Fruit fly (Drosophila melanogaster) whole organism, prepupa: Measurements from ENCODE around the gene CG5888.

ENCODE experiments used
- Blimp-1 ChIP-seq: fragments of 200-800 bp; sonication (Bioruptor generic); optimal IDR thresholded peaks from 3 replicates; lab custom pipeline; 2017; ENCODE audit warnings: missing biosample characterization, missing genetic modification characterization, mild to moderate bottlenecking, moderate library complexity, missing genetic modification reagents
- CG10631 ChIP-seq: fragments of 200-800 bp; sonication (Bioruptor generic); optimal IDR thresholded peaks from 2 replicates; lab custom pipeline; 2016; ENCODE audit warnings: missing biosample characterization, missing genetic modification characterization
- CG10669 ChIP-seq: fragments of 200-800 bp; sonication (Bioruptor generic); optimal IDR thresholded peaks from 3 replicates; lab custom pipeline; 2018; ENCODE audit warnings: missing biosample characterization, mild to moderate bottlenecking, missing genetic modification characterization, moderate library complexity
- CG11902 ChIP-seq: fragments of 200-800 bp; sonication (Bioruptor generic); optimal IDR thresholded peaks from 3 replicates; lab custom pipeline; 2016; ENCODE audit warnings: missing biosample characterization, missing genetic modification characterization
- CG1621 ChIP-seq: fragments of 200-800 bp; sonication (Bioruptor generic); optimal IDR thresholded peaks from 3 replicates; lab custom pipeline; 2018; ENCODE audit warnings: missing biosample characterization, mild to moderate bottlenecking, missing genetic modification characterization
- CG3032 ChIP-seq: fragments of 200-800 bp; optimal IDR thresholded peaks from 2 replicates; lab custom pipeline; 2019; ENCODE audit warnings: missing biosample characterization, mild to moderate bottlenecking, missing genetic modification characterization, moderate library complexity
- CG31627 ChIP-seq: fragments of 200-800 bp; sonication (Bioruptor generic); optimal IDR thresholded peaks from 3 replicates; lab custom pipeline; 2016; ENCODE audit warnings: missing biosample characterization, missing genetic modification characterization
- CG32006 ChIP-seq: fragments of 200-800 bp; sonication (Bioruptor generic); optimal IDR thresholded peaks from 3 replicates; lab custom pipeline; 2017; ENCODE audit warnings: missing biosample characterization, mild to moderate bottlenecking, missing genetic modification characterization
- CG34406 ChIP-seq: fragments of 200-800 bp; sonication (Bioruptor generic); optimal IDR thresholded peaks from 3 replicates; lab custom pipeline; 2016; ENCODE audit warnings: missing biosample characterization, missing genetic modification characterization
- CG3919 ChIP-seq: fragments of 200-800 bp; sonication (Bioruptor generic); optimal IDR thresholded peaks from 3 replicates; lab custom pipeline; 2016; ENCODE audit warnings: missing biosample characterization, missing genetic modification characterization
- CG4318 ChIP-seq: fragments of 200-800 bp; sonication (Bioruptor generic); optimal IDR thresholded peaks from 3 replicates; lab custom pipeline; 2017; ENCODE audit warnings: missing biosample characterization, mild to moderate bottlenecking, missing genetic modification characterization
- CG6276 ChIP-seq: fragments of 200-800 bp; sonication (Bioruptor generic); optimal IDR thresholded peaks from 2 replicates; lab custom pipeline; 2017; ENCODE audit warnings: missing biosample characterization, mild to moderate bottlenecking, missing genetic modification characterization
- CG6792 ChIP-seq: fragments of 200-800 bp; sonication (Bioruptor generic); optimal IDR thresholded peaks from 3 replicates; lab custom pipeline; 2016; ENCODE audit warnings: missing biosample characterization, missing genetic modification characterization
- CG7368 ChIP-seq: fragments of 200-800 bp; sonication (Bioruptor generic); optimal IDR thresholded peaks from 3 replicates; lab custom pipeline; 2016; ENCODE audit warnings: missing biosample characterization, missing genetic modification characterization
- CG8319 ChIP-seq: fragments of 200-800 bp; sonication (Bioruptor generic); optimal IDR thresholded peaks from 3 replicates; lab custom pipeline; 2016; ENCODE audit warnings: missing biosample characterization, missing genetic modification characterization
- CG8632 ChIP-seq: fragments of 200-800 bp; sonication (Bioruptor generic); optimal IDR thresholded peaks from 3 replicates; lab custom pipeline; 2016; ENCODE audit warnings: missing biosample characterization, missing genetic modification characterization
- CG9139 ChIP-seq: fragments of 200-800 bp; sonication (Bioruptor generic); optimal IDR thresholded peaks from 3 replicates; lab custom pipeline; 2017; ENCODE audit warnings: missing biosample characterization, mild to moderate bottlenecking, missing genetic modification characterization
- Eip75B ChIP-seq: fragments of 200-800 bp; sonication (Bioruptor generic); optimal IDR thresholded peaks from 3 replicates; lab custom pipeline; 2016; ENCODE audit warnings: missing biosample characterization, missing genetic modification characterization
- Eip78C ChIP-seq: fragments of 200-800 bp; sonication (Bioruptor generic); peaks from one replicate; lab custom pipeline; 2016; ENCODE audit warnings: missing biosample characterization, missing genetic modification characterization
- Ets21C ChIP-seq: fragments of 200-800 bp; sonication (Bioruptor generic); optimal IDR thresholded peaks from 3 replicates; lab custom pipeline; 2016; ENCODE audit warnings: missing biosample characterization, missing genetic modification characterization
- Ets96B ChIP-seq: fragments of 200-800 bp; optimal IDR thresholded peaks from 2 replicates; lab custom pipeline; 2019; ENCODE audit warnings: missing biosample characterization, mild to moderate bottlenecking, missing genetic modification characterization, moderate library complexity
- Hr39 ChIP-seq: fragments of 200-800 bp; sonication (Bioruptor generic); optimal IDR thresholded peaks from 2 replicates; lab custom pipeline; 2016; ENCODE audit warnings: missing biosample characterization, missing genetic modification characterization
- Hr4 ChIP-seq: fragments of 200-800 bp; sonication (Bioruptor generic); optimal IDR thresholded peaks from 3 replicates; lab custom pipeline; 2016; ENCODE audit warnings: missing biosample characterization, missing genetic modification characterization
- Lpt ChIP-seq: fragments of 200-800 bp; sonication (Bioruptor generic); optimal IDR thresholded peaks from 3 replicates; lab custom pipeline; 2016; ENCODE audit warnings: missing biosample characterization, missing genetic modification characterization
- OdsH ChIP-seq: fragments of 200-800 bp; sonication (Bioruptor generic); optimal IDR thresholded peaks from 3 replicates; lab custom pipeline; 2016; ENCODE audit warnings: missing biosample characterization, missing genetic modification characterization
- Smox ChIP-seq: fragments of 200-800 bp; sonication (Bioruptor generic); optimal IDR thresholded peaks from 3 replicates; lab custom pipeline; 2016; ENCODE audit warnings: missing biosample characterization, missing genetic modification characterization
- Sox14 ChIP-seq: fragments of 200-800 bp; sonication (Bioruptor generic); optimal IDR thresholded peaks from 3 replicates; lab custom pipeline; 2016; ENCODE audit warnings: missing biosample characterization, missing genetic modification characterization
- Sox15 ChIP-seq: fragments of 200-800 bp; sonication (Bioruptor generic); optimal IDR thresholded peaks from 3 replicates; lab custom pipeline; 2016; ENCODE audit warnings: missing biosample characterization, missing genetic modification characterization
- achi ChIP-seq: fragments of 200-800 bp; sonication (Bioruptor generic); optimal IDR thresholded peaks from 3 replicates; lab custom pipeline; 2016; ENCODE audit warnings: missing biosample characterization, missing genetic modification characterization
- cyc ChIP-seq: fragments of 200-800 bp; sonication (Bioruptor generic); optimal IDR thresholded peaks from 3 replicates; lab custom pipeline; 2016; ENCODE audit warnings: missing biosample characterization, missing genetic modification characterization
- dac ChIP-seq: fragments of 200-800 bp; sonication (Bioruptor generic); optimal IDR thresholded peaks from 2 replicates; lab custom pipeline; 2017; ENCODE audit warnings: missing biosample characterization, mild to moderate bottlenecking, missing genetic modification characterization
- dsx ChIP-seq: fragments of 200-800 bp; optimal IDR thresholded peaks from 3 replicates; lab custom pipeline; 2019; ENCODE audit warnings: missing biosample characterization, mild to moderate bottlenecking, missing genetic modification characterization, moderate library complexity; ENCODE audit not compliant: poor library complexity, severe bottlenecking
- eg ChIP-seq: fragments of 200-800 bp; sonication (Bioruptor generic); IDR thresholded peaks from 3 replicates; pipeline ENCODE4 v1.3.6; 2022; ENCODE audit warnings: missing biosample characterization, missing genetic modification characterization
- esn ChIP-seq: fragments of 200-800 bp; sonication (Bioruptor generic); optimal IDR thresholded peaks from 2 replicates; lab custom pipeline; 2016; ENCODE audit warnings: missing biosample characterization, mild to moderate bottlenecking, missing genetic modification characterization, moderate library complexity
- fd59A ChIP-seq: fragments of 200-800 bp; sonication (Bioruptor generic); optimal IDR thresholded peaks from 2 replicates; lab custom pipeline; 2017; ENCODE audit warnings: missing biosample characterization, mild to moderate bottlenecking, missing genetic modification characterization, missing genetic modification reagents
- fd85E ChIP-seq: fragments of 200-800 bp; sonication (Bioruptor generic); optimal IDR thresholded peaks from 3 replicates; lab custom pipeline; 2016; ENCODE audit warnings: missing biosample characterization, missing genetic modification characterization
- fkh ChIP-seq: fragments of 200-800 bp; sonication (Bioruptor generic); optimal IDR thresholded peaks from 3 replicates; lab custom pipeline; 2017; ENCODE audit warnings: missing biosample characterization, mild to moderate bottlenecking, missing genetic modification characterization, moderate library complexity
- lz ChIP-seq: fragments of 200-800 bp; sonication (Bioruptor generic); optimal IDR thresholded peaks from 3 replicates; lab custom pipeline; 2016; ENCODE audit warnings: missing biosample characterization, missing genetic modification characterization
- pdm3 ChIP-seq: fragments of 200-800 bp; sonication (Bioruptor generic); optimal IDR thresholded peaks from 3 replicates; lab custom pipeline; 2016; ENCODE audit warnings: missing biosample characterization, missing genetic modification characterization
- salr ChIP-seq, 2 experiments: fragments of 200-800 bp; sonication (Bioruptor generic); optimal IDR thresholded peaks; 3 replicates each; lab custom pipeline; 2016 to 2018; ENCODE audit warnings: missing biosample characterization in 2 of 2, missing genetic modification characterization in 2 of 2, mild to moderate bottlenecking in 1 of 2
- spab ChIP-seq: fragments of 200-800 bp; sonication (Bioruptor generic); optimal IDR thresholded peaks from 2 replicates; lab custom pipeline; 2017; ENCODE audit warnings: missing biosample characterization, mild to moderate bottlenecking, missing genetic modification characterization, missing genetic modification reagents
- ss ChIP-seq, 2 experiments: fragments of 200-800 bp; sonication (Bioruptor generic); optimal IDR thresholded peaks; 2 replicates in 1 of 2; 3 replicates in 1 of 2; lab custom pipeline; 2017 to 2018; ENCODE audit warnings: mild to moderate bottlenecking in 2 of 2, missing biosample characterization in 2 of 2, missing genetic modification characterization in 2 of 2, moderate library complexity in 1 of 2
- svp ChIP-seq: fragments of 200-800 bp; sonication (Bioruptor generic); peaks from one replicate; lab custom pipeline; 2016; ENCODE audit warnings: missing biosample characterization, missing genetic modification characterization
- topi ChIP-seq: fragments of 200-800 bp; sonication (Bioruptor generic); optimal IDR thresholded peaks from 3 replicates; lab custom pipeline; 2016; ENCODE audit warnings: missing biosample characterization, missing genetic modification characterization

CG5888 gene

dm6 chr2L:16495193-16495780, 47.0 kb upstream of the CG5888 start (continued):
- peak; percentile 83 for TF ChIP-seq CG31627 (GFP tag; lab: Kevin White, UChicago)
- no peak for TF ChIP-seq CG3919 (GFP tag; lab: Kevin White, UChicago)
- TF ChIP-seq Lpt = peak; percentile 94
- no peak for TF ChIP-seq Blimp-1 (GFP tag; lab: Kevin White, UChicago)
- peak; percentile 94 for TF ChIP-seq achi (GFP tag; lab: Kevin White, UChicago)
- no peak for TF ChIP-seq fkh (GFP tag; lab: Kevin White, UChicago)
- peak; percentile 95 for TF ChIP-seq CG8632
- TF ChIP-seq ss (GFP tag; optimal IDR thresholded peaks at IDR 0.05; lab: Kevin White, UChicago) = no peak
- no peak for TF ChIP-seq dsx
- TF ChIP-seq eg (GFP tag; lab: Robert Waterston, UW) = peak; percentile 62
- TF ChIP-seq topi (GFP tag; lab: Kevin White, UChicago) = no peak
- peak; percentile 93 for TF ChIP-seq CG10631 (GFP tag; lab: Kevin White, UChicago)

- TF ChIP-seq svp (GFP tag; lab: Kevin White, UChicago) = peak; percentile 9
- TF ChIP-seq fd59A (GFP tag; lab: Kevin White, UChicago) = no peak
- TF ChIP-seq, all 60 proteins: peak for 1
Measured at dm6 chr2L:16493999-16494741, 45.9 kb upstream of the CG5888 start.

- TF ChIP-seq svp (GFP tag; lab: Kevin White, UChicago) = peak; percentile 93
- TF ChIP-seq CG7368 (GFP tag; lab: Kevin White, UChicago) = peak; percentile 80
- TF ChIP-seq salr (GFP tag; optimal IDR thresholded peaks at IDR 0.05; lab: Kevin White, UChicago) = peak; percentile 84
- peak; percentile 92 for TF ChIP-seq CG3032 (tag; lab: Kevin White, UChicago)
- peak; percentile 94 for TF ChIP-seq CG1621
- TF ChIP-seq esn (GFP tag; lab: Kevin White, UChicago) = peak; percentile 93
- TF ChIP-seq CG10669 (GFP tag; lab: Kevin White, UChicago) = peak; percentile 89
- TF ChIP-seq CG34406 (GFP tag; lab: Kevin White, UChicago) = peak; percentile 87
- peak; percentile 82 for TF ChIP-seq cyc (GFP tag; lab: Kevin White, UChicago)
- TF ChIP-seq CG8319 (GFP tag; lab: Kevin White, UChicago) = peak; percentile 59
- peak; percentile 96 for TF ChIP-seq Eip78C (GFP tag; lab: Kevin White, UChicago)
- TF ChIP-seq dac (GFP tag; lab: Kevin White, UChicago) = peak; percentile 61
- peak; percentile 89 for TF ChIP-seq OdsH
- TF ChIP-seq lz (GFP tag; lab: Kevin White, UChicago) = peak; percentile 90
- TF ChIP-seq CG6792 (GFP tag; lab: Kevin White, UChicago) = peak; percentile 85
- TF ChIP-seq Sox15 (GFP tag; lab: Kevin White, UChicago) = peak; percentile 65
- TF ChIP-seq CG3919 (GFP tag; lab: Kevin White, UChicago) = peak; percentile 84
- peak; percentile 86 for TF ChIP-seq CG6276
- TF ChIP-seq CG10631 (GFP tag; lab: Kevin White, UChicago) = peak; percentile 93
- peak; percentile 87 for TF ChIP-seq spab
- peak; percentile 82 for TF ChIP-seq Smox (GFP tag; lab: Kevin White, UChicago)
- TF ChIP-seq CG8632 = peak; percentile 86
- peak; percentile 60 for TF ChIP-seq CG11902 (GFP tag; lab: Kevin White, UChicago)
- TF ChIP-seq Hr4 (GFP tag; lab: Kevin White, UChicago) = peak; percentile 89
- TF ChIP-seq ss (GFP tag; optimal IDR thresholded peaks at IDR 0.05; lab: Kevin White, UChicago) = peak; percentile 88 to 90
- peak; percentile 68 for TF ChIP-seq CG4318 (GFP tag; lab: Kevin White, UChicago)
- TF ChIP-seq Sox14 (GFP tag; lab: Kevin White, UChicago) = peak; percentile 96
- peak; percentile 92 for TF ChIP-seq Eip75B (GFP tag; lab: Kevin White, UChicago)
- TF ChIP-seq Hr39 (GFP tag; lab: Kevin White, UChicago) = peak; percentile 84
- peak; percentile 87 for TF ChIP-seq Lpt
- peak; percentile 81 for TF ChIP-seq Ets21C (GFP tag; lab: Kevin White, UChicago)
- peak; percentile 92 for TF ChIP-seq Ets96B (tag; lab: Kevin White, UChicago)
- TF ChIP-seq fd85E (GFP tag; lab: Kevin White, UChicago) = no peak
- TF ChIP-seq pdm3 (GFP tag; lab: Kevin White, UChicago) = peak; percentile 92
- TF ChIP-seq CG9139 = peak; percentile 83
- TF ChIP-seq eg (GFP tag; lab: Robert Waterston, UW) = peak; percentile 87
- peak; percentile 91 for TF ChIP-seq CG32006 (GFP tag; lab: Kevin White, UChicago)
Measured at dm6 chr2L:16492617-16493203, 44.4 kb upstream of the CG5888 start.
